Worm (Caenorhabditis elegans): ENCODE measurements around the gene pes-23.

DNA sequence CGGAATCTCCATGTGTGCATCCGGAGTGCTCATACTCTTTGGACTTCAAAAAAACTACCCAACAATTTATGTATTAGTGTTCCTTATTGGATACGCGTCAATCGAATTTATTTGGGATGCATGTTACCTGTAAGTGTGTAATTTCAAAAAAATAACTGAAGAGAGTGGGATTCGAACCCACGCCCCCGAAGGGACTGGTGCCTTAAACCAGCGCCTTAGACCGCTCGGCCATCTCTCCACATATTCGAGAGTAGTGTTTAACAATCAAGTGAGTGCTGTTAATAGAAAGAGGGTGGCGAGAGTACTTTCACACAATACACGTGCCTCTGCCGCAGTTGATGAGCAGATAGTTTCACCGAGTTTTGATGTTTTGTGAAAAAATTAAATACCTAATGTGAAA is 1.8 kb downstream of the pes-23 start:
- TF ChIP-seq xnd-1 (tag; optimal IDR thresholded peaks at IDR 0.05) (no peak), aptf-2 (GFP tag; conservative IDR thresholded peaks at IDR 0.05) (no peak), Y95B8A.8 (GFP tag; IDR thresholded peaks at IDR 0.05) (no peak), tbp1 (GFP tag; optimal IDR thresholded peaks at IDR 0.05) (peak; percentile 95), lag-1 (GFP tag; IDR thresholded peaks at IDR 0.05) (no peak), D2030.7 (GFP tag; IDR thresholded peaks at IDR 0.05) (peak; percentile 69)
